Fruit fly (Drosophila melanogaster) whole organism, embryonic: ENCODE measurements around the gene BBIP1.

ENCODE experiments used
- Atf3 ChIP-seq: fragments of 200-800 bp; sonication (Bioruptor generic); optimal IDR thresholded peaks from 3 replicates; lab custom pipeline; 2016; ENCODE audit warnings: missing biosample characterization, missing genetic modification characterization
- CG1024 ChIP-seq: fragments of 200-800 bp; sonication (Bioruptor generic); IDR thresholded peaks from 2 replicates; pipeline ENCODE4 v1.3.6; 2022; ENCODE audit warnings: missing biosample characterization, missing genetic modification characterization
- CG10959 ChIP-seq: fragments of 200-800 bp; sonication (Bioruptor generic); IDR thresholded peaks from 2 replicates; pipeline ENCODE4 v1.3.6; 2022; ENCODE audit warnings: missing biosample characterization, missing genetic modification characterization
- CG11247 ChIP-seq: fragments of 200-800 bp; sonication (Bioruptor generic); IDR thresholded peaks from 2 replicates; pipeline ENCODE4 v1.3.6; 2022; ENCODE audit warnings: missing biosample characterization, missing genetic modification characterization
- CG15514 ChIP-seq: fragments of 200-800 bp; sonication (Bioruptor generic); optimal IDR thresholded peaks from 3 replicates; lab custom pipeline; 2017; ENCODE audit warnings: missing biosample characterization, missing genetic modification characterization, mild to moderate bottlenecking, moderate library complexity, missing genetic modification reagents
- CG1602 ChIP-seq: fragments of 200-800 bp; sonication (Bioruptor generic); optimal IDR thresholded peaks from 3 replicates; lab custom pipeline; 2016; ENCODE audit warnings: missing biosample characterization, missing genetic modification characterization
- CG18262 ChIP-seq: fragments of 200-800 bp; optimal IDR thresholded peaks from 3 replicates; lab custom pipeline; 2019; ENCODE audit warnings: missing biosample characterization, mild to moderate bottlenecking, missing genetic modification characterization, moderate library complexity
- CG2116 ChIP-seq: fragments of 200-800 bp; sonication (Bioruptor generic); optimal IDR thresholded peaks from 3 replicates; lab custom pipeline; 2018; ENCODE audit warnings: missing biosample characterization, mild to moderate bottlenecking, missing genetic modification characterization
- CG2129 ChIP-seq: fragments of 200-800 bp; sonication (Bioruptor generic); IDR thresholded peaks from 2 replicates; pipeline ENCODE4 v1.3.6; 2022; ENCODE audit warnings: missing biosample characterization, missing genetic modification characterization; ENCODE audit not compliant: partially characterized antibody
- CG34224 ChIP-seq: fragments of 200-800 bp; sonication (Bioruptor generic); IDR thresholded peaks from 3 replicates; pipeline ENCODE4 v1.3.6; 2022; ENCODE audit warnings: missing biosample characterization, missing genetic modification characterization; ENCODE audit not compliant: partially characterized antibody
- CG5245 ChIP-seq: fragments of 200-800 bp; sonication (Bioruptor generic); optimal IDR thresholded peaks from 3 replicates; lab custom pipeline; 2016; ENCODE audit warnings: missing biosample characterization, missing genetic modification characterization
- CG6254 ChIP-seq: fragments of 200-800 bp; sonication (Bioruptor generic); optimal IDR thresholded peaks from 3 replicates; lab custom pipeline; 2017; ENCODE audit warnings: mild to moderate bottlenecking, missing biosample characterization, missing genetic modification reagents, missing genetic modification characterization
- CG6689 ChIP-seq: fragments of 200-800 bp; sonication (Bioruptor generic); IDR thresholded peaks from 2 replicates; pipeline ENCODE4 v1.3.6; 2022; ENCODE audit warnings: missing biosample characterization, missing genetic modification characterization
- CG7786 ChIP-seq: fragments of 200-800 bp; sonication (Bioruptor generic); optimal IDR thresholded peaks from 2 replicates; lab custom pipeline; 2016; ENCODE audit warnings: missing biosample characterization, missing genetic modification characterization
- CG7839 ChIP-seq: fragments of 200-800 bp; sonication (Bioruptor generic); optimal IDR thresholded peaks from 3 replicates; lab custom pipeline; 2018; ENCODE audit warnings: missing biosample characterization, mild to moderate bottlenecking, missing genetic modification characterization, moderate library complexity
- CG7987 ChIP-seq: fragments of 200-800 bp; sonication (Bioruptor generic); optimal IDR thresholded peaks from 2 replicates; lab custom pipeline; 2018; ENCODE audit warnings: missing biosample characterization, mild to moderate bottlenecking, missing genetic modification characterization, moderate library complexity
- CG9797 ChIP-seq: fragments of 200-800 bp; sonication (Bioruptor generic); optimal IDR thresholded peaks from 3 replicates; lab custom pipeline; 2018; ENCODE audit warnings: missing biosample characterization, mild to moderate bottlenecking, missing genetic modification characterization
- Gug ChIP-seq: fragments of 200-800 bp; sonication (Bioruptor generic); IDR thresholded peaks from 4 replicates; pipeline ENCODE4 v1.3.6; 2022; ENCODE audit warnings: missing biosample characterization, missing genetic modification characterization
- H15 ChIP-seq: fragments of 200-800 bp; sonication (Bioruptor generic); IDR thresholded peaks from 3 replicates; pipeline ENCODE4 v1.3.6; 2022; ENCODE audit warnings: missing biosample characterization, missing genetic modification characterization
- H2.0 ChIP-seq: fragments of 200-800 bp; sonication (Bioruptor generic); IDR thresholded peaks from 2 replicates; pipeline ENCODE4 v1.3.6; 2022; ENCODE audit warnings: missing biosample characterization, missing genetic modification characterization
- Hr3 ChIP-seq: fragments of 200-800 bp; sonication (Bioruptor generic); optimal IDR thresholded peaks from 3 replicates; lab custom pipeline; 2016; ENCODE audit warnings: missing biosample characterization, missing genetic modification characterization
- Kr ChIP-seq: fragments of 200-800 bp; sonication (Bioruptor generic); optimal IDR thresholded peaks from 2 replicates; lab custom pipeline; 2017; ENCODE audit warnings: missing biosample characterization, mild to moderate bottlenecking, missing genetic modification characterization
- Mad ChIP-seq: fragments of 200-800 bp; sonication (Bioruptor generic); optimal IDR thresholded peaks from 2 replicates; lab custom pipeline; 2016; ENCODE audit warnings: missing biosample characterization, missing genetic modification characterization
- PHDP ChIP-seq: fragments of 200-800 bp; sonication (Bioruptor generic); optimal IDR thresholded peaks from 3 replicates; lab custom pipeline; 2018; ENCODE audit warnings: missing biosample characterization, mild to moderate bottlenecking, missing genetic modification characterization, moderate library complexity
- abd-A ChIP-seq: fragments of 200-800 bp; sonication (Bioruptor generic); optimal IDR thresholded peaks from 3 replicates; lab custom pipeline; 2019; ENCODE audit warnings: missing biosample characterization, mild to moderate bottlenecking, missing genetic modification characterization, moderate library complexity
- ap ChIP-seq: fragments of 200-800 bp; sonication (Bioruptor generic); IDR thresholded peaks from 2 replicates; pipeline ENCODE4 v1.3.6; 2022; ENCODE audit warnings: missing biosample characterization, missing genetic modification characterization
- ash1 ChIP-seq: fragments of 200-800 bp; sonication (Bioruptor generic); optimal IDR thresholded peaks from 2 replicates; lab custom pipeline; 2018; ENCODE audit warnings: missing biosample characterization, mild to moderate bottlenecking, missing genetic modification characterization
- btn ChIP-seq: fragments of 200-800 bp; sonication (Bioruptor generic); optimal IDR thresholded peaks from 2 replicates; lab custom pipeline; 2016; ENCODE audit warnings: missing biosample characterization, missing genetic modification characterization
- cad ChIP-seq: fragments of >200 bp; optimal IDR thresholded peaks from 2 replicates; lab custom pipeline; 2017; ENCODE audit warnings: missing biosample characterization, missing genetic modification characterization
- cg ChIP-seq: fragments of 200-800 bp; sonication (Bioruptor generic); optimal IDR thresholded peaks from 3 replicates; lab custom pipeline; 2019; ENCODE audit warnings: missing biosample characterization, mild to moderate bottlenecking, missing genetic modification characterization, moderate library complexity
- corto ChIP-seq: fragments of 200-800 bp; sonication (Bioruptor generic); optimal IDR thresholded peaks from 2 replicates; lab custom pipeline; 2016; ENCODE audit warnings: missing biosample characterization, mild to moderate bottlenecking, missing genetic modification characterization, moderate library complexity
- da ChIP-seq: fragments of 200-800 bp; sonication (Bioruptor generic); optimal IDR thresholded peaks from 2 replicates; lab custom pipeline; 2016; ENCODE audit warnings: missing biosample characterization, missing genetic modification characterization
- dimm ChIP-seq: fragments of 200-800 bp; sonication (Bioruptor generic); IDR thresholded peaks from 2 replicates; pipeline ENCODE4 v1.3.6; 2022; ENCODE audit warnings: missing biosample characterization, missing genetic modification characterization
- emc ChIP-seq: fragments of 200-800 bp; sonication (Bioruptor generic); optimal IDR thresholded peaks from 2 replicates; lab custom pipeline; 2016; ENCODE audit warnings: missing biosample characterization, missing genetic modification characterization
- en ChIP-seq: fragments of 200-800 bp; sonication (Bioruptor generic); optimal IDR thresholded peaks from 2 replicates; lab custom pipeline; 2016; ENCODE audit warnings: missing biosample characterization, missing genetic modification characterization
- eve ChIP-seq, 2 experiments: fragments of >200 bp; optimal IDR thresholded peaks; 2 replicates each; lab custom pipeline; 2017; ENCODE audit warnings: missing biosample characterization in 2 of 2, missing genetic modification characterization in 2 of 2
- gem ChIP-seq: fragments of 200-800 bp; sonication (Bioruptor generic); optimal IDR thresholded peaks from 2 replicates; lab custom pipeline; 2019; ENCODE audit warnings: missing biosample characterization, mild to moderate bottlenecking, missing genetic modification characterization, moderate library complexity
- grn ChIP-seq: fragments of 200-800 bp; sonication (Bioruptor generic); optimal IDR thresholded peaks from 3 replicates; lab custom pipeline; 2017; ENCODE audit warnings: missing biosample characterization, missing genetic modification characterization
- knrl ChIP-seq: fragments of 200-800 bp; sonication (Bioruptor generic); IDR thresholded peaks from 3 replicates; pipeline ENCODE4 v1.3.6; 2022; ENCODE audit warnings: missing biosample characterization, missing genetic modification characterization; ENCODE audit not compliant: partially characterized antibody
- lola ChIP-seq, 3 experiments: fragments of >200 bp in 2 of 3; fragments of 200-800 bp in 1 of 3; sonication (Bioruptor generic) in 1 of 3; optimal IDR thresholded peaks; 2 replicates each; lab custom pipeline; 2017 to 2019; ENCODE audit warnings: missing biosample characterization in 3 of 3, missing genetic modification characterization in 3 of 3, mild to moderate bottlenecking in 1 of 3, moderate library complexity in 1 of 3
- mirr ChIP-seq: fragments of 200-800 bp; sonication (Bioruptor generic); optimal IDR thresholded peaks from 3 replicates; lab custom pipeline; 2018; ENCODE audit warnings: missing biosample characterization, mild to moderate bottlenecking, missing genetic modification characterization
- mld ChIP-seq: fragments of 200-800 bp; sonication (Bioruptor generic); IDR thresholded peaks from 3 replicates; pipeline ENCODE4 v1.3.6; 2022; ENCODE audit warnings: missing biosample characterization, missing genetic modification characterization; ENCODE audit not compliant: partially characterized antibody
- nerfin-1 ChIP-seq: fragments of 200-800 bp; sonication (Bioruptor generic); optimal IDR thresholded peaks from 3 replicates; lab custom pipeline; 2019; ENCODE audit warnings: missing biosample characterization, mild to moderate bottlenecking, missing genetic modification characterization, moderate library complexity
- onecut ChIP-seq: fragments of 200-800 bp; sonication (Bioruptor generic); IDR thresholded peaks from 2 replicates; pipeline ENCODE4 v1.3.6; 2022; ENCODE audit warnings: missing biosample characterization, missing genetic modification characterization
- peb ChIP-seq: fragments of 200-800 bp; sonication (Bioruptor generic); IDR thresholded peaks from 2 replicates; pipeline ENCODE4 v1.3.6; 2022; ENCODE audit warnings: missing biosample characterization, missing genetic modification characterization
- pfk ChIP-seq: fragments of 200-800 bp; sonication (Bioruptor generic); optimal IDR thresholded peaks from 2 replicates; lab custom pipeline; 2018; ENCODE audit warnings: missing biosample characterization, mild to moderate bottlenecking, missing genetic modification characterization, moderate library complexity
- pum ChIP-seq: fragments of 200-800 bp; sonication (Bioruptor generic); optimal IDR thresholded peaks from 2 replicates; lab custom pipeline; 2016; ENCODE audit warnings: missing biosample characterization, missing genetic modification characterization
- repo ChIP-seq: fragments of 200-800 bp; sonication (Bioruptor generic); optimal IDR thresholded peaks from 2 replicates; lab custom pipeline; 2016; ENCODE audit warnings: missing biosample characterization, missing genetic modification characterization
- tin ChIP-seq: fragments of 200-800 bp; sonication (Bioruptor generic); optimal IDR thresholded peaks from 3 replicates; lab custom pipeline; 2016; ENCODE audit warnings: missing biosample characterization, missing genetic modification characterization
- tna ChIP-seq: fragments of 200-800 bp; sonication (Bioruptor generic); IDR thresholded peaks from 2 replicates; pipeline ENCODE4 v1.3.6; 2022; ENCODE audit warnings: missing biosample characterization, missing genetic modification characterization; ENCODE audit not compliant: partially characterized antibody

BBIP1 gene

dm6 chr3R:9401127-9401603, 3.0 kb upstream of the BBIP1 start, which contains the start of the genes RpL34b and CG8132 (continued):
- no peak for TF ChIP-seq CG34224 (GFP tag; lab: Robert Waterston, UW)
- TF ChIP-seq abd-A, result no peak
- TF ChIP-seq CG10959 (GFP tag; lab: Robert Waterston, UW), result peak; percentile 88
- TF ChIP-seq Kr (GFP tag; lab: Kevin White, UChicago), result peak; percentile 16
- peak; percentile 95 for TF ChIP-seq CG7786
- TF ChIP-seq dimm (GFP tag; lab: Robert Waterston, UW), result peak; percentile 50
- peak; percentile 97 for TF ChIP-seq ash1
- TF ChIP-seq tna (GFP tag; lab: Robert Waterston, UW), result no peak; the same call in 1 of the 2 replicates
- peak; percentile 98 for TF ChIP-seq CG7987
- peak in 1 of 3 experiments; percentile 92 for TF ChIP-seq lola (GFP tag; optimal IDR thresholded peaks at IDR 0.05; lab: Kevin White, UChicago)
- TF ChIP-seq Gug (GFP tag; lab: Robert Waterston, UW), result peak; percentile 98
- TF ChIP-seq CG15514 (GFP tag; lab: Kevin White, UChicago), result peak; percentile 93
- TF ChIP-seq cad (GFP tag; lab: Kevin White, UChicago), result no peak
- TF ChIP-seq pum (GFP tag; lab: Kevin White, UChicago), result peak; percentile 98
- TF ChIP-seq eve (GFP tag; optimal IDR thresholded peaks at IDR 0.05; lab: Kevin White, UChicago), result peak in 1 of 2 experiments; percentile 0
- TF ChIP-seq CG6254, result peak; percentile 79
- no peak for TF ChIP-seq cg (GFP tag; lab: Kevin White, UChicago)
- TF ChIP-seq repo (GFP tag; lab: Kevin White, UChicago), result peak; percentile 89
- peak; percentile 98 for TF ChIP-seq gem (tag; lab: Kevin White, UChicago)
- TF ChIP-seq Hr3 (GFP tag; lab: Kevin White, UChicago), result peak; percentile 96
- peak; percentile 88 for TF ChIP-seq CG5245
- TF ChIP-seq tin (GFP tag; lab: Kevin White, UChicago), result peak; percentile 95
- peak; percentile 88 for TF ChIP-seq corto (GFP tag; lab: Kevin White, UChicago)
- peak; percentile 93 for TF ChIP-seq emc (GFP tag; lab: Kevin White, UChicago)
- peak; percentile 94 for TF ChIP-seq grn
- TF ChIP-seq CG11247 (GFP tag; lab: Robert Waterston, UW), result peak; percentile 97
- peak; percentile 55 for TF ChIP-seq btn
- peak; percentile 96 for TF ChIP-seq CG1602
- peak; percentile 98 for TF ChIP-seq mirr
- peak; percentile 95 for TF ChIP-seq Atf3 (GFP tag; lab: Kevin White, UChicago)
- TF ChIP-seq CG6689, result peak; percentile 94
- TF ChIP-seq CG18262 (tag; lab: Kevin White, UChicago), result peak; percentile 94
- TF ChIP-seq PHDP (tag; lab: Kevin White, UChicago), result peak; percentile 96
- peak; percentile 83 for TF ChIP-seq pfk (GFP tag; lab: Kevin White, UChicago)
- peak; percentile 86 for TF ChIP-seq en (GFP tag; lab: Kevin White, UChicago)
- peak; percentile 94 for TF ChIP-seq H15 (GFP tag; lab: Robert Waterston, UW)
- TF ChIP-seq CG9797, result peak; percentile 59
- TF ChIP-seq CG2116 (GFP tag; lab: Kevin White, UChicago), result peak; percentile 91
- TF ChIP-seq nerfin-1 (tag; lab: Kevin White, UChicago), result peak; percentile 92
- TF ChIP-seq da (GFP tag; lab: Kevin White, UChicago), result peak; percentile 95
- TF ChIP-seq CG2129 (GFP tag; lab: Robert Waterston, UW), result no peak
- peak; percentile 97 for TF ChIP-seq Mad (GFP tag; lab: Kevin White, UChicago)
- TF ChIP-seq peb (GFP tag; lab: Robert Waterston, UW), result peak; percentile 90
- peak; percentile 91 for TF ChIP-seq H2.0
- TF ChIP-seq knrl, result peak; percentile 61
- TF ChIP-seq CG7839 (tag; lab: Kevin White, UChicago), result peak; percentile 94
- TF ChIP-seq mld (GFP tag; lab: Robert Waterston, UW), result no peak
- peak; percentile 86 for TF ChIP-seq ap (GFP tag; lab: Robert Waterston, UW)
- TF ChIP-seq onecut (GFP tag; lab: Robert Waterston, UW), result peak; percentile 88
- peak; percentile 88 for TF ChIP-seq CG1024 (GFP tag; lab: Robert Waterston, UW)
